Worm (Caenorhabditis elegans) whole organism, L4/young adult: ENCODE results near the gene F48E3.9.

Experiments used
- W03F9.2 ChIP-seq: fragments of 150-350 bp; optimal IDR thresholded peaks from 2 replicates; lab custom pipeline; 2014; ENCODE audit warnings: missing biosample characterization, missing genetic modification characterization
- dao-5 ChIP-seq: sonication (generic microtip); optimal IDR thresholded peaks from 2 replicates; lab custom pipeline; 2016; ENCODE audit warnings: missing genotype, missing genetic modification characterization, moderate library complexity, missing compliant biosample characterization
- him-1 ChIP-seq: sonication (generic microtip); optimal IDR thresholded peaks from 2 replicates; lab custom pipeline; 2016; ENCODE audit warnings: missing genotype, missing genetic modification reagents, missing genetic modification characterization, missing compliant biosample characterization

The F48E3.9 gene

DNA sequence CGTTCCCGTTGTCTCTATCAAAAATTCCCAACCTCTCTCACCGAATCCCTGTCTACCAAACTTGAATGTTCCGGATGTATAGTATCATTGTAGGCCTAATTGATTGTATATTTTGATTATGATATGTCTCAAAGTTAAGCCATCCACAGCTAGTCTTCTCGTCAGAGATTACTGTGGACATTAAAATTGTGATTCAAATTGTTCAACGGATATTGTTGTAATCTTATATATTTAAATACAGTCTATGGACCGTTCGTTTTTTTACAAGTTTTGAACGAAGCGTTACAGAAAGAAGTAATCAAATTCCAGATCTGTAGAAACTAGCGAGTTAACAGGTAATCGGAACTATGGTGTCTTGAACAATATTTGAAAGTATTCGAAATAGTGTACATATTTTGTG lies at the start of gene F48E3.9:
TSS of gene F48E3.9 (plus strand) at position 301 of the 400 bp plus-strand sequence.
- TF ChIP-seq dao-5 (tag; lab: Kevin White, UChicago) (no peak), him-1 (tag; lab: Kevin White, UChicago) (no peak), W03F9.2 (tag; lab: Kevin White, UChicago) (no peak)

DNA sequence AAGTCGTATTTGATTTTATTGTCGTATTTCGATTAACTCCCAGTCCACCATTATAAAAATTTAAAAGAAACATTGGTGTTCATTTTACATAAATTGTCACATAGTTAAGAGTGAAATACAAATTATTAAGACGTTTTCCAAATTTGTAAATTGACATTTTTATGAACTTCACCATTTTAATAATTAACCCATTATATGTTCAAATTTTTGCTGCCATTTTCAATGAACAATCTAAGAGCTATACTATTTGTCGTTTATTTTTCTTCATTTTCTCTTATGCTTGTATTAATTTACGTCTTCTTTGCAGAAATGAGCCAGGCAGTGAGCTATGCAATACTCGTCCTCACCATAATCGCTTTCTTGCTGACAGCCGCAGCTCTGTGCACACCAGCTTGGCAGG lies 49.7 kb upstream of the F48E3.9 start, which contains the start of gene clc-2:
TSS of gene clc-2 (plus strand) at position 301 of the 400 bp plus-strand sequence.
- no peak for TF ChIP-seq him-1 (tag; lab: Kevin White, UChicago)
- TF ChIP-seq W03F9.2 (tag; lab: Kevin White, UChicago) = no peak
- TF ChIP-seq dao-5 (tag; lab: Kevin White, UChicago) = no peak

DNA sequence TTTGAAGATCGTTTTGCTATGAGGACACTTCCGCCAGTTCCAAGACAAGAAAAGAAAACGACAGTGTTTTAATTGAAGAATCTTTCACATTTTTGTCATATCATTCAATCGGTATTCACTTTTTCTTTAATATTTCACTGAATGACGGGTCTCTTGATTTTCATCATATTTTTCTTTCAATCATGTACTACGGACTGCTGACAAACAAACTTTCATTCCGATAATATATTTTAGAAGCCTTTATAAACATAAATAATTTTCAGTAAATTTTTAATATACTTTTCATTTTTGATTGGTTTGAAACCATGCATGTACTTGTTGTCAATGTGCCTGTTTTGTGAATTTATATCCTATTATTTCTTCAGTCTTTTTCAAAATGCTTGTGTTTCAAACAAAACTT lies 47.6 kb upstream of the F48E3.9 start, which contains the start of gene clc-5:
TSS of gene clc-5 (plus strand) at position 301 of the 400 bp plus-strand sequence.
- TF ChIP-seq W03F9.2 (tag; lab: Kevin White, UChicago) = no peak
- no peak for TF ChIP-seq dao-5 (tag; lab: Kevin White, UChicago)
- TF ChIP-seq him-1 (tag; lab: Kevin White, UChicago) = no peak

DNA sequence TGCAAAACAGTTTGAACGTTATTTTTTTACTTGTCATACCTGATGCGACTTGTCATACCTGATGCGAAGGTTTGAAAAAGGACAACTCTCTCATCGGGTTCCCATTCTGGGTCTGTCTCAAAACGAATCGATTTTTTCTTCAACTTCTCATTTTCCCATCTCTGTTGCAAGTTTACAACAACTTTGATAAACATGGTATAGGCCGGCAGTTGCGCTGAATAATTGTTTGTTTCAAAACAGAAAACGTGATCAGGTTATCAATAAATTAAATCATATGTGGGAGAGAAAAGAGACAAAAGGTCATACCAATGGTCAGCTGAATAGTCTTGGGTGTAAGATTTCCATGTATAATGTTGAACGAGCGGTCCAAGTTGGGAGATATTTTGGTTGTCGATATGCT lies 43.9 kb upstream of the F48E3.9 start:
- no peak for TF ChIP-seq dao-5 (tag; lab: Kevin White, UChicago)
- no peak for TF ChIP-seq W03F9.2 (tag; lab: Kevin White, UChicago)
- TF ChIP-seq him-1 (tag; lab: Kevin White, UChicago) = no peak

DNA sequence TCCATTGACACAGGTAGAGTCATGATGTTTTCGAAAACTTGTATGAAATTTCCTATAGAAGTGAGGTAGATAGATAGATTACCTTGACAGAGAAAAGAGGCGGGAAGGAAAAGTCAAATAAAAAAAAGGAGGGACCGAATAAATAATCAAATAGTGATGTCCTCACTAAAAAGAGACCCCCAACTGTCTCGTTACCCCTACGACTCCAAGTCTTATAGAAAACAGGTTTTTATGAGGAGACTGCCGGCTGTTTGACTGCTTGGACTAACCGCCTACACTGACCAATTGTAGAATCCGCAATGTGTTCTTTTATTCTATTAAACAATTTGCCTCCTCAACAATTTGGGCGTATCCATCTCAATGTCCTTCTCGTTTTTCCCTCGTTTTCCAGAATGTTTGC lies 42.9 kb upstream of the F48E3.9 start, which contains the start of gene C01C10.2:
TSS of gene C01C10.2 (minus strand) at position 170 of the 400 bp plus-strand sequence.
- TF ChIP-seq him-1 (tag; lab: Kevin White, UChicago) (no peak), W03F9.2 (tag; lab: Kevin White, UChicago) (no peak), dao-5 (tag; lab: Kevin White, UChicago) (no peak)

ce11 chrX:7440102-7440501 lies 40.8 kb upstream of the F48E3.9 start:
- TF ChIP-seq him-1 (tag; lab: Kevin White, UChicago) = no peak
- TF ChIP-seq dao-5 (tag; lab: Kevin White, UChicago) = no peak
- TF ChIP-seq W03F9.2 (tag; lab: Kevin White, UChicago) = no peak

DNA sequence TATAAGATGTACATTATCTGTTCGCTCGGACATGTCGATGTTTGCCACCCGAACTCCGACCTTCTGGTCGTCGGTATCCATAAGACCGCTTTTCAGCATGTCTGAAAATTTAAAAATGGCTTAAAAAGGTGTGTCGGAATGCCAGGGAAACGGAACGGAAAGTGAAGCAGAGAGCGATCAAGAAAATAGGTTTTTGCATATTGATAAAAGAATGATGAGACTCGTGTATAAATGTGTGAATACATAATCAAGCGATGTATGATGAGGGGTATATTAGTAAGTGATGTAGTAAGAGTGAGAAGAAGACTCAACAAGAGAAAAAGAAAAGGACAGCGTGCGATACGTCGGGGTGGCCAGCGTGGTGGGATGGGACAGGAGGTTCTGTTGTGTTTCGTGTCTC lies 38.4 kb upstream of the F48E3.9 start, which contains the start of gene acl-12:
TSS of gene acl-12 (minus strand) at position 101 of the 400 bp plus-strand sequence.
- no peak for TF ChIP-seq dao-5 (tag; lab: Kevin White, UChicago)
- no peak for TF ChIP-seq him-1 (tag; lab: Kevin White, UChicago)
- no peak for TF ChIP-seq W03F9.2 (tag; lab: Kevin White, UChicago)

DNA sequence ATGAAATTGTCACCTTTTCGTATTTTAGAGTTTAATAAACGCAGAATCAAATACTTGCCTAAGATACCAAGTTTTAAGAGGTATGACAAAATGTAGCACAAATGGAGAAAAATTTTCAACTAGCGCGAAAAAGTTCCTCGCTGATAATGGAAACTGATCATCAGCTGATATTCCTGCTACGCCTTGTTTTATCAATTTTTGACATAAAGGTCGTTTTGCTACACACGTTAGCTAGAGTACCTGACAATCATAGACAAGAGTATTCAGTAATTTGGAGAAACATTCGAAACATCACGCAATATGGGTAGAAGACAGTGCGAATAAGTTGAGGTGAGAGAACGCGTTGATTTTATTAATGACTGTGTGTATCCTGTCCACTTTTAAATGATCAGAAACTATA lies 35.1 kb upstream of the F48E3.9 start:
- TF ChIP-seq dao-5 (tag; lab: Kevin White, UChicago) (no peak), W03F9.2 (tag; lab: Kevin White, UChicago) (no peak), him-1 (tag; lab: Kevin White, UChicago) (no peak)

DNA sequence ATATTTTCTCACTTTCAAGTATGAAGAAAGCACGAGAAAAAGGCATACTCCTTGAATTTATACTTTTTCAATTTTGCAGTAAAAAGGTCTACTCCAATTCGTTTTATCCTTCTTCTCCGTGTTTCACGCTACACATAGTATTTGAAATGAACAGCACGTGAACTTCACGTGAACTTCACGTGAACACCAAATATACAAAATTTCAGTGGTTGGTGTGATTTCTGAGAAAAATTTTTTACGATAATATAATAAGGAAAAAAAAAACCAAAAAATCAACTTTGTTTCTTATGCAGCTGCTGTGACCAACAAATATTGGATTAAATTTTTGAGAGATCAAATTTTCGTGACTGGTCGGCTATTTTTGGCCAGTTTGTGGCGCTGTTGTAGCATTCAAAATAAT lies 34.4 kb upstream of the F48E3.9 start:
- TF ChIP-seq dao-5 (tag; lab: Kevin White, UChicago) = no peak

- TF ChIP-seq dao-5 (tag; lab: Kevin White, UChicago) (no peak), W03F9.2 (tag; lab: Kevin White, UChicago) (no peak), him-1 (tag; lab: Kevin White, UChicago) (no peak)
Measured at ce11 chrX:7447340-7447739, 33.5 kb upstream of the F48E3.9 start.

DNA sequence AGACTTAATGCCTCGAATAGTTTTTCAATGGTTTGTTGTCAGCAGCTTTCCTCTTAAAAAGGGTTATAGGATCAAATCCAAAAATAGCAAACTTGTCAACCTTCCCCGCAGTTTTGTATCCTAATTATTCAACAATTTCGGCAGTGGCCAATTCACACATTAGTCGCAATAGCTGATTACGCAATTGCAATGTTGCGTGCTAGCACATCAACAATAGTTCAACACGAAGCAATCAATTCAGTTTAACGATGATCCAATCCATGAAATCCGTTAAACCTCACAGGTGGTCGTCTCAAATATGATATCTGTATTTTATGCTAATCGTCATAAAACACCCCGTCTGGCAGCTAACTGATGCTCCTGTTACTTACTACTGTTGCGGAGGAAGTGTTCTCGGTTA lies 28.2 kb upstream of the F48E3.9 start:
- no peak for TF ChIP-seq him-1 (tag; lab: Kevin White, UChicago)
- no peak for TF ChIP-seq W03F9.2 (tag; lab: Kevin White, UChicago)
- no peak for TF ChIP-seq dao-5 (tag; lab: Kevin White, UChicago)

ce11 chrX:7455960-7456359 lies 24.9 kb upstream of the F48E3.9 start:
- TF ChIP-seq dao-5 (tag; lab: Kevin White, UChicago) (no peak), W03F9.2 (tag; lab: Kevin White, UChicago) (no peak), him-1 (tag; lab: Kevin White, UChicago) (no peak)

DNA sequence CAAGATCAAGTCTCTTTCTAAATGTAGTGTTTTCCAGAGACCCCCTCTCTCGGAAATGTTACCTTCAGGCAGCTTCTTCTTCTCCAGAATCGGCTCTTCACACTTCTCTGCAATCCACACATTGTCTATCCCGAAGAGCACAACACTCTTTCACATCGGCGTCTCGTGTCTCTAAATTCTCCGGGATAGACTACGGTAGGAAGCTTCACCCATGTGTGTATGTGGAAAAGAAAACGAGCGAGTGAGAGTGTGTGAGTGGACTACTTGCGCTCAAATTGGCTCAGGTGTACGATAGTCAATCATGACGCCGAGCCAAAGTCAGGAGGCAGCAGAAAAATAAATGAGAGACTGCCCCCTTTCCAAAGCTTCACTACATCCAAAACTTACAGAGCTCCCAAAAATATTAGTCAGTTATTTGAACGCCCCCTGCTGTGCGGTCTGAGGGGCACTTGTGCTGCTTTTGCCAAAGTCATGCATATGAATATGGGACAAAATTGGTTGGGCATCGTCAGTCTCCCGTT lies 23.6 kb upstream of the F48E3.9 start:
- TF ChIP-seq him-1 (tag; lab: Kevin White, UChicago) (no peak), dao-5 (tag; lab: Kevin White, UChicago) (no peak), W03F9.2 (tag; lab: Kevin White, UChicago) (no peak)

ce11 chrX:7460516-7460915 lies 20.3 kb upstream of the F48E3.9 start:
- TF ChIP-seq dao-5 (tag; lab: Kevin White, UChicago) = no peak
- TF ChIP-seq W03F9.2 (tag; lab: Kevin White, UChicago) = no peak
- no peak for TF ChIP-seq him-1 (tag; lab: Kevin White, UChicago)
